Fruit fly (Drosophila melanogaster) whole organism, adult: ENCODE measurements around the gene mah.

Experiments used
- CG11617 ChIP-seq: fragments of 200-800 bp; sonication (Bioruptor generic); optimal IDR thresholded peaks from 2 replicates; lab custom pipeline; 2017; ENCODE audit warnings: mild to moderate bottlenecking, missing biosample characterization, missing genetic modification reagents, missing genetic modification characterization
- CG7101 ChIP-seq: fragments of 200-800 bp; sonication (Bioruptor generic); optimal IDR thresholded peaks from 2 replicates; lab custom pipeline; 2018; ENCODE audit warnings: missing biosample characterization, mild to moderate bottlenecking, missing genetic modification characterization, moderate library complexity
- tj ChIP-seq: fragments of 200-800 bp; sonication (Bioruptor generic); optimal IDR thresholded peaks from 3 replicates; lab custom pipeline; 2017; ENCODE audit warnings: missing biosample characterization, mild to moderate bottlenecking, missing genetic modification characterization, moderate library complexity
- toe ChIP-seq: fragments of 200-800 bp; sonication (Bioruptor generic); optimal IDR thresholded peaks from 2 replicates; lab custom pipeline; 2016; ENCODE audit warnings: missing biosample characterization, missing genetic modification characterization

Gene mah

dm6 chr3R:24997287-24997686, 49.9 kb downstream of the mah start:
- TF ChIP-seq tj (GFP tag; lab: Kevin White, UChicago) = no peak
- no peak for TF ChIP-seq CG11617 (GFP tag; lab: Kevin White, UChicago)
- no peak for TF ChIP-seq toe
- TF ChIP-seq CG7101 (tag; lab: Kevin White, UChicago) = no peak
